Worm (Caenorhabditis elegans) whole organism, L2 larva: ENCODE measurements around the gene cdc-42.

Experiments
- aly-2 ChIP-seq: fragments of 150-350 bp; optimal IDR thresholded peaks from 2 replicates; lab custom pipeline; 2014; ENCODE audit warnings: missing biosample characterization, missing genetic modification characterization
- lin-39 ChIP-seq: fragments of 150-350 bp; optimal IDR thresholded peaks from 2 replicates; lab custom pipeline; 2014; ENCODE audit warnings: missing biosample characterization, missing genetic modification reagents, missing genetic modification characterization
- nhr-237 ChIP-seq: fragments of 150-350 bp; optimal IDR thresholded peaks from 2 replicates; lab custom pipeline; 2014; ENCODE audit warnings: missing biosample characterization, missing genetic modification characterization
- zag-1 ChIP-seq: fragments of 150-350 bp; optimal IDR thresholded peaks from 2 replicates; lab custom pipeline; 2014; ENCODE audit warnings: missing biosample characterization, missing genetic modification characterization

DNA sequence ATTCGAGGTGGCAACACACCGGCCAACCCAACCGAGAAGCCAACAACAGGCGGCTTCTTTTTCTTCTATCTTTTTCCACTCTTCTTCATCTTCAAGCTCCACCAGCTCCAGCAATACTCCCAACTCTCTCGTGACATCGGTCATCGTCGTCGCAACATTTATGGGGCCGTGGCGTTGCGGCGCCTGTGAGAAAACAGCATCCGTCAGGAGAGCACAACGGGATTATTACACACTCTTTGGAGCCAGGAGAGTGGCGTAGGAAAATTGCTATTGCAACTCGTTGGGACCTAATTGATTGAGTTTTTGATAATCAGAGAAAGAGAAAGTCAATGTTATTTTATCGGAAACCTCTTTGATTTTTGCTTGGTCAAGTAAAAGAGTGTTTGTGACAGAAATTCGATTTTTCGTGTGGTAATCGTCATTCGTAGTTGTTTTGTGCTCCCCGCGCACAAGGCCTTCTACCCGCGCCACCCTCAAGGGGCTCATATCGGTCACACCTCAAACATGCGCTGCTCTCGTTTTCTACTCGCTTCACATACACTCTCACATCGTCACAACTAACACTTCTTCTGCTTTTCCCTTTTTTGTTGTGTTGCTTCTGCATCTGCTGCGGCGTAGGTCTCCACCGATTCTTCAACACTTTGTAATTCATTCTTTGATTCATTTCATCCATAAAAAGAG, 24.0 kb downstream of the cdc-42 start:
- TF ChIP-seq nhr-237 (tag; lab: Kevin White, UChicago) (no peak), lin-39 (tag; lab: Kevin White, UChicago) (no peak), aly-2 (tag; lab: Kevin White, UChicago) (no peak), zag-1 (tag; lab: Kevin White, UChicago) (no peak)
